Fruit fly (Drosophila melanogaster) whole organism, embryonic: ENCODE data around the gene CG13893.

Experiments used
- CG1024 ChIP-seq: fragments of 200-800 bp; sonication (Bioruptor generic); IDR thresholded peaks from 2 replicates; pipeline ENCODE4 v1.3.6; 2022; ENCODE audit warnings: missing biosample characterization, missing genetic modification characterization
- CG12299 ChIP-seq: fragments of 200-800 bp; sonication (Bioruptor generic); optimal IDR thresholded peaks from 2 replicates; lab custom pipeline; 2018; ENCODE audit warnings: missing biosample characterization, mild to moderate bottlenecking, missing genetic modification characterization
- CG13424 ChIP-seq: fragments of 200-800 bp; sonication (Bioruptor generic); optimal IDR thresholded peaks from 2 replicates; lab custom pipeline; 2019; ENCODE audit warnings: missing biosample characterization, mild to moderate bottlenecking, missing genetic modification characterization, moderate library complexity
- CG13624 ChIP-seq: fragments of 200-800 bp; sonication (Bioruptor generic); optimal IDR thresholded peaks from 2 replicates; lab custom pipeline; 2016; ENCODE audit warnings: missing biosample characterization, missing genetic modification characterization
- CG14441 ChIP-seq: fragments of 200-800 bp; sonication (Bioruptor generic); IDR thresholded peaks from 2 replicates; pipeline ENCODE4 v1.3.6; 2022; ENCODE audit warnings: missing biosample characterization, missing genetic modification characterization
- CG14710 ChIP-seq: fragments of 200-800 bp; sonication (Bioruptor generic); optimal IDR thresholded peaks from 3 replicates; lab custom pipeline; 2019; ENCODE audit warnings: missing biosample characterization, mild to moderate bottlenecking, missing genetic modification characterization, moderate library complexity
- CG15269 ChIP-seq: fragments of 200-800 bp; sonication (Bioruptor generic); optimal IDR thresholded peaks from 2 replicates; lab custom pipeline; 2018; ENCODE audit warnings: missing biosample characterization, mild to moderate bottlenecking, missing genetic modification characterization, moderate library complexity
- CG1603 ChIP-seq: fragments of 200-800 bp; sonication (Bioruptor generic); optimal IDR thresholded peaks from 2 replicates; lab custom pipeline; 2019; ENCODE audit warnings: missing biosample characterization, mild to moderate bottlenecking, missing genetic modification characterization, moderate library complexity
- CG31441 ChIP-seq: fragments of 200-800 bp; sonication (Bioruptor generic); IDR thresholded peaks from 2 replicates; pipeline ENCODE4 v1.3.6; 2022; ENCODE audit warnings: missing biosample characterization, missing genetic modification characterization
- CG4282 ChIP-seq: fragments of 200-800 bp; sonication (Bioruptor generic); optimal IDR thresholded peaks from 2 replicates; lab custom pipeline; 2016; ENCODE audit warnings: missing biosample characterization, missing genetic modification characterization
- CG6272 ChIP-seq: fragments of 200-800 bp; sonication (Bioruptor generic); IDR thresholded peaks from 2 replicates; pipeline ENCODE4 v1.3.6; 2022; ENCODE audit warnings: missing biosample characterization, missing genetic modification characterization
- CG6689 ChIP-seq: fragments of 200-800 bp; sonication (Bioruptor generic); IDR thresholded peaks from 2 replicates; pipeline ENCODE4 v1.3.6; 2022; ENCODE audit warnings: missing biosample characterization, missing genetic modification characterization
- CG6791 ChIP-seq: fragments of 200-800 bp; sonication (Bioruptor generic); IDR thresholded peaks from 3 replicates; pipeline ENCODE4 v1.3.6; 2022; ENCODE audit warnings: missing biosample characterization, missing genetic modification characterization; ENCODE audit not compliant: partially characterized antibody
- CG7556 ChIP-seq: fragments of 200-800 bp; sonication (Bioruptor generic); optimal IDR thresholded peaks from 2 replicates; lab custom pipeline; 2017; ENCODE audit warnings: missing biosample characterization, mild to moderate bottlenecking, missing genetic modification characterization
- CG8290 ChIP-seq, 3 experiments: fragments of 200-800 bp; sonication (Bioruptor generic); optimal IDR thresholded peaks; 2 replicates each; lab custom pipeline; 2016 to 2019; ENCODE audit warnings: missing biosample characterization in 3 of 3, missing genetic modification characterization in 3 of 3, mild to moderate bottlenecking in 2 of 3, moderate library complexity in 1 of 3
- CG8924 ChIP-seq: fragments of 200-800 bp; optimal IDR thresholded peaks from 3 replicates; lab custom pipeline; 2019; ENCODE audit warnings: missing biosample characterization, mild to moderate bottlenecking, missing genetic modification characterization, moderate library complexity
- E2f2 ChIP-seq: fragments of 200-800 bp; sonication (Bioruptor generic); IDR thresholded peaks from 2 replicates; pipeline ENCODE4 v1.3.6; 2022; ENCODE audit warnings: missing biosample characterization, missing genetic modification characterization
- HLH4C ChIP-seq: fragments of 200-800 bp; sonication (Bioruptor generic); IDR thresholded peaks from 3 replicates; pipeline ENCODE4 v1.3.6; 2022; ENCODE audit warnings: missing biosample characterization, missing genetic modification characterization; ENCODE audit not compliant: partially characterized antibody
- HmgD ChIP-seq: fragments of 200-800 bp; sonication (Bioruptor generic); optimal IDR thresholded peaks from 3 replicates; lab custom pipeline; 2016; ENCODE audit warnings: missing biosample characterization, missing genetic modification characterization
- Kr ChIP-seq: fragments of 200-800 bp; sonication (Bioruptor generic); optimal IDR thresholded peaks from 2 replicates; lab custom pipeline; 2017; ENCODE audit warnings: missing biosample characterization, mild to moderate bottlenecking, missing genetic modification characterization
- Lpt ChIP-seq: fragments of >200 bp; optimal IDR thresholded peaks from 2 replicates; lab custom pipeline; 2018; ENCODE audit warnings: missing biosample characterization, missing genetic modification characterization
- Max ChIP-seq: fragments of 200-800 bp; sonication (Bioruptor generic); optimal IDR thresholded peaks from 2 replicates; lab custom pipeline; 2016; ENCODE audit warnings: missing biosample characterization, mild to moderate bottlenecking, missing genetic modification characterization
- Neu2 ChIP-seq: fragments of 200-800 bp; sonication (Bioruptor generic); optimal IDR thresholded peaks from 3 replicates; lab custom pipeline; 2016; ENCODE audit warnings: missing biosample characterization, missing genetic modification characterization, borderline replicate concordance
- Nf-YA ChIP-seq: fragments of 200-800 bp; sonication (Bioruptor generic); IDR thresholded peaks from 2 replicates; pipeline ENCODE4 v1.3.6; 2022; ENCODE audit warnings: missing biosample characterization, missing genetic modification characterization
- Ssrp ChIP-seq: fragments of 200-800 bp; sonication (Bioruptor generic); optimal IDR thresholded peaks from 2 replicates; lab custom pipeline; 2018; ENCODE audit warnings: missing biosample characterization, mild to moderate bottlenecking, missing genetic modification characterization, moderate library complexity
- Xbp1 ChIP-seq: fragments of 200-800 bp; sonication (Bioruptor generic); optimal IDR thresholded peaks from 3 replicates; lab custom pipeline; 2016; ENCODE audit warnings: missing biosample characterization, mild to moderate bottlenecking, missing genetic modification characterization
- abd-A ChIP-seq: fragments of 200-800 bp; sonication (Bioruptor generic); optimal IDR thresholded peaks from 3 replicates; lab custom pipeline; 2019; ENCODE audit warnings: missing biosample characterization, mild to moderate bottlenecking, missing genetic modification characterization, moderate library complexity
- ara ChIP-seq: fragments of 200-800 bp; sonication (Bioruptor generic); IDR thresholded peaks from 2 replicates; pipeline ENCODE4 v1.3.6; 2022; ENCODE audit warnings: missing biosample characterization, missing genetic modification characterization
- bigmax ChIP-seq: fragments of 200-800 bp; sonication (Bioruptor generic); optimal IDR thresholded peaks from 2 replicates; lab custom pipeline; 2018; ENCODE audit warnings: missing biosample characterization, mild to moderate bottlenecking, missing genetic modification characterization
- chm ChIP-seq: fragments of 200-800 bp; sonication (Bioruptor generic); IDR thresholded peaks from 2 replicates; pipeline ENCODE4 v1.3.6; 2022; ENCODE audit warnings: missing biosample characterization, missing genetic modification characterization
- dan ChIP-seq: fragments of 200-800 bp; sonication (Bioruptor generic); IDR thresholded peaks from 2 replicates; pipeline ENCODE4 v1.3.6; 2022; ENCODE audit warnings: missing biosample characterization, missing genetic modification characterization
- fd3F ChIP-seq: fragments of 200-800 bp; sonication (Bioruptor generic); optimal IDR thresholded peaks from 2 replicates; lab custom pipeline; 2018; ENCODE audit warnings: missing biosample characterization, mild to moderate bottlenecking, missing genetic modification characterization, moderate library complexity
- gem ChIP-seq: fragments of 200-800 bp; sonication (Bioruptor generic); optimal IDR thresholded peaks from 2 replicates; lab custom pipeline; 2019; ENCODE audit warnings: missing biosample characterization, mild to moderate bottlenecking, missing genetic modification characterization, moderate library complexity
- grau ChIP-seq: fragments of 200-800 bp; optimal IDR thresholded peaks from 3 replicates; lab custom pipeline; 2019; ENCODE audit warnings: missing biosample characterization, mild to moderate bottlenecking, missing genetic modification characterization, moderate library complexity
- h ChIP-seq: fragments of >200 bp; optimal IDR thresholded peaks from 2 replicates; lab custom pipeline; 2017
- ham ChIP-seq: fragments of 200-800 bp; sonication (Bioruptor generic); IDR thresholded peaks from 2 replicates; pipeline ENCODE4 v1.3.6; 2022; ENCODE audit warnings: missing biosample characterization, missing genetic modification characterization
- her ChIP-seq: fragments of 200-800 bp; sonication (Bioruptor generic); optimal IDR thresholded peaks from 2 replicates; lab custom pipeline; 2016; ENCODE audit warnings: missing biosample characterization, missing genetic modification characterization
- jigr1 ChIP-seq: fragments of 200-800 bp; sonication (Bioruptor generic); IDR thresholded peaks from 3 replicates; pipeline ENCODE4 v1.3.6; 2022; ENCODE audit warnings: missing biosample characterization, missing genetic modification characterization
- jumu ChIP-seq: fragments of 200-800 bp; sonication (Bioruptor generic); optimal IDR thresholded peaks from 3 replicates; lab custom pipeline; 2016; ENCODE audit warnings: missing biosample characterization, missing genetic modification characterization
- lola ChIP-seq, 3 experiments: fragments of >200 bp in 2 of 3; fragments of 200-800 bp in 1 of 3; sonication (Bioruptor generic) in 1 of 3; optimal IDR thresholded peaks; 2 replicates each; lab custom pipeline; 2017 to 2019; ENCODE audit warnings: missing biosample characterization in 3 of 3, missing genetic modification characterization in 3 of 3, mild to moderate bottlenecking in 1 of 3, moderate library complexity in 1 of 3
- mirr ChIP-seq: fragments of 200-800 bp; sonication (Bioruptor generic); optimal IDR thresholded peaks from 3 replicates; lab custom pipeline; 2018; ENCODE audit warnings: missing biosample characterization, mild to moderate bottlenecking, missing genetic modification characterization
- pb ChIP-seq: fragments of 200-800 bp; sonication (Bioruptor generic); optimal IDR thresholded peaks from 3 replicates; lab custom pipeline; 2016; ENCODE audit warnings: missing biosample characterization, missing genetic modification characterization
- pnt ChIP-seq: fragments of 200-800 bp; sonication (Bioruptor generic); optimal IDR thresholded peaks from 3 replicates; lab custom pipeline; 2016; ENCODE audit warnings: missing biosample characterization, missing genetic modification characterization
- sens-2 ChIP-seq: fragments of 200-800 bp; sonication (Bioruptor generic); IDR thresholded peaks from 2 replicates; pipeline ENCODE4 v1.3.6; 2022; ENCODE audit warnings: missing biosample characterization, missing genetic modification characterization
- sob ChIP-seq: fragments of 200-800 bp; sonication (Bioruptor generic); IDR thresholded peaks from 2 replicates; pipeline ENCODE4 v1.3.6; 2022; ENCODE audit warnings: missing biosample characterization, missing genetic modification characterization
- tgo ChIP-seq: fragments of 200-800 bp; sonication (Bioruptor generic); IDR thresholded peaks from 3 replicates; pipeline ENCODE4 v1.3.6; 2022; ENCODE audit warnings: missing biosample characterization, missing genetic modification characterization
- ttk ChIP-seq: fragments of 200-800 bp; sonication (Bioruptor generic); IDR thresholded peaks from 2 replicates; pipeline ENCODE4 v2.1.2; 2022; ENCODE audit warnings: missing biosample characterization, missing genetic modification characterization
- wek ChIP-seq: fragments of 200-800 bp; sonication (Bioruptor generic); optimal IDR thresholded peaks from 3 replicates; lab custom pipeline; 2018; ENCODE audit warnings: missing biosample characterization, mild to moderate bottlenecking, missing genetic modification characterization, moderate library complexity
- zen ChIP-seq: fragments of 200-800 bp; sonication (Bioruptor generic); optimal IDR thresholded peaks from 3 replicates; lab custom pipeline; 2018; ENCODE audit warnings: missing biosample characterization, mild to moderate bottlenecking, missing genetic modification characterization, moderate library complexity
- zf30C ChIP-seq: fragments of 200-800 bp; sonication (Bioruptor generic); optimal IDR thresholded peaks from 3 replicates; lab custom pipeline; 2018; ENCODE audit warnings: missing biosample characterization, mild to moderate bottlenecking, missing genetic modification characterization

The CG13893 gene

dm6 chr3L:644111-644718 is 40.4 kb upstream of the CG13893 start (continued):
- TF ChIP-seq gem (tag; lab: Kevin White, UChicago) (peak; percentile 91), zen (tag; lab: Kevin White, UChicago) (peak; percentile 68), her (peak; percentile 88), CG1024 (GFP tag; lab: Robert Waterston, UW) (peak; percentile 88), sens-2 (peak; percentile 85), HLH4C (GFP tag; lab: Robert Waterston, UW) (no peak), CG7556 (peak; percentile 72), pnt (GFP tag; lab: Kevin White, UChicago) (peak; percentile 87), ara (peak; percentile 91), dan (GFP tag; lab: Robert Waterston, UW) (no peak; the same call in 1 of the 2 replicates), HmgD (GFP tag; lab: Kevin White, UChicago) (peak; percentile 72), chm (peak; percentile 86), CG6272 (GFP tag; lab: Robert Waterston, UW) (peak; percentile 77), CG15269 (tag; lab: Kevin White, UChicago) (peak; percentile 87), Ssrp (peak; percentile 87), CG4282 (GFP tag; lab: Kevin White, UChicago) (peak; percentile 72), CG14710 (peak; percentile 80), CG8290 (GFP tag; optimal IDR thresholded peaks at IDR 0.05; lab: Kevin White, UChicago) (peak; percentile 77), CG8290 (tag; optimal IDR thresholded peaks at IDR 0.05; lab: Kevin White, UChicago) (peak; percentile 43 to 91), Max (GFP tag; lab: Kevin White, UChicago) (peak; percentile 74), CG6791 (GFP tag; lab: Robert Waterston, UW) (no peak), ttk (GFP tag; lab: Robert Waterston, UW) (peak; percentile 94), jigr1 (GFP tag; lab: Robert Waterston, UW) (peak; percentile 58; the same call in 1 of the 3 replicates), Kr (no peak), mirr (GFP tag; lab: Kevin White, UChicago) (no peak), Xbp1 (peak; percentile 92), CG8924 (peak; percentile 83), CG13424 (tag; lab: Kevin White, UChicago) (peak; percentile 84), CG31441 (GFP tag; lab: Robert Waterston, UW) (peak; percentile 89), wek (GFP tag; lab: Kevin White, UChicago) (peak; percentile 69), pb (GFP tag; lab: Kevin White, UChicago) (peak; percentile 66), abd-A (tag; lab: Kevin White, UChicago) (no peak), bigmax (GFP tag; lab: Kevin White, UChicago) (no peak), ham (GFP tag; lab: Robert Waterston, UW) (no peak), fd3F (GFP tag; lab: Kevin White, UChicago) (peak; percentile 62), h (lab: Kevin White, UChicago) (no peak), sob (GFP tag; lab: Robert Waterston, UW) (peak; percentile 85), lola (GFP tag; optimal IDR thresholded peaks at IDR 0.05; lab: Kevin White, UChicago) (peak in 1 of 3 experiments; percentile 69), zf30C (peak; percentile 78), tgo (GFP tag; lab: Robert Waterston, UW) (peak; percentile 85), CG13624 (GFP tag; lab: Kevin White, UChicago) (peak; percentile 82), CG1603 (tag; lab: Kevin White, UChicago) (peak; percentile 95), CG12299 (peak; percentile 72), Lpt (GFP tag; lab: Kevin White, UChicago) (no peak), Nf-YA (GFP tag; lab: Robert Waterston, UW) (peak; percentile 59; the same call in 1 of the 2 replicates), CG6689 (GFP tag; lab: Robert Waterston, UW) (peak; percentile 90), CG14441 (GFP tag; lab: Robert Waterston, UW) (peak; percentile 86), Neu2 (peak; percentile 43), jumu (GFP tag; lab: Kevin White, UChicago) (peak; percentile 88), E2f2 (peak; percentile 63), grau (tag; lab: Kevin White, UChicago) (peak; percentile 82)
